Worm (Caenorhabditis elegans) whole organism, late embryonic: ENCODE data around the gene C30G12.1.

ENCODE experiments used
- C08G9.2 ChIP-seq: sonication (generic microtip); optimal IDR thresholded peaks from 2 replicates; lab custom pipeline; 2016; ENCODE audit warnings: mild to moderate bottlenecking, missing genetic modification characterization, moderate library complexity, missing compliant biosample characterization
- F13H6.1 ChIP-seq: sonication (generic microtip); optimal IDR thresholded peaks from 2 replicates; lab custom pipeline; 2016; ENCODE audit warnings: missing genetic modification characterization, missing compliant biosample characterization
- K02D7.2 ChIP-seq: sonication (generic microtip); optimal IDR thresholded peaks from 2 replicates; lab custom pipeline; 2017; ENCODE audit warnings: mild to moderate bottlenecking, missing genetic modification characterization, missing compliant biosample characterization
- K09A11.1 ChIP-seq: sonication (generic microtip); optimal IDR thresholded peaks from 2 replicates; lab custom pipeline; 2017; ENCODE audit warnings: antibody characterized with exemption, mild to moderate bottlenecking, missing genetic modification characterization, missing compliant biosample characterization; ENCODE audit not compliant: insufficient read depth
- ceh-18 ChIP-seq: sonication (generic microtip); optimal IDR thresholded peaks from 2 replicates; lab custom pipeline; 2016; ENCODE audit warnings: missing genetic modification characterization, missing compliant biosample characterization
- ceh-19 ChIP-seq: fragments of 200-800 bp; sonication (Bioruptor generic); optimal IDR thresholded peaks from 2 replicates; lab custom pipeline; 2018; ENCODE audit warnings: mild to moderate bottlenecking, missing genetic modification characterization, missing compliant biosample characterization
- ceh-22 ChIP-seq: sonication (generic microtip); optimal IDR thresholded peaks from 2 replicates; lab custom pipeline; 2017; ENCODE audit warnings: missing biosample characterization, missing genetic modification characterization
- ceh-30 ChIP-seq: fragments of 150-350 bp; optimal IDR thresholded peaks from 2 replicates; lab custom pipeline; 2014; ENCODE audit warnings: missing biosample characterization, missing genetic modification characterization
- ceh-31 ChIP-seq: sonication (generic microtip); optimal IDR thresholded peaks from 2 replicates; lab custom pipeline; 2016; ENCODE audit warnings: missing genetic modification characterization, missing compliant biosample characterization
- ceh-34 ChIP-seq: sonication (generic microtip); optimal IDR thresholded peaks from 2 replicates; lab custom pipeline; 2016; ENCODE audit warnings: mild to moderate bottlenecking, missing genetic modification characterization, missing compliant biosample characterization
- ceh-45 ChIP-seq: fragments of 200-800 bp; sonication (Bioruptor generic); IDR thresholded peaks from 2 replicates; pipeline ENCODE4 v1.3.6; 2022; ENCODE audit warnings: missing genetic modification reagents, missing genetic modification characterization, missing compliant biosample characterization
- ceh-6 ChIP-seq: fragments of 200-800 bp; sonication (Bioruptor generic); optimal IDR thresholded peaks from 2 replicates; lab custom pipeline; 2018; ENCODE audit warnings: mild to moderate bottlenecking, missing genetic modification characterization, missing compliant biosample characterization
- dmd-4 ChIP-seq: sonication (generic microtip); optimal IDR thresholded peaks from 2 replicates; lab custom pipeline; 2016; ENCODE audit warnings: borderline replicate concordance, missing genetic modification characterization, missing compliant biosample characterization
- elt-2 ChIP-seq: sonication (generic microtip); optimal IDR thresholded peaks from 2 replicates; lab custom pipeline; 2016; ENCODE audit warnings: missing genetic modification reagents, missing genetic modification characterization, missing compliant biosample characterization
- elt-4 ChIP-seq: sonication (generic microtip); optimal IDR thresholded peaks from 2 replicates; lab custom pipeline; 2016; ENCODE audit warnings: missing genetic modification characterization, missing compliant biosample characterization
- fkh-10 ChIP-seq: fragments of 150-350 bp; optimal IDR thresholded peaks from 2 replicates; lab custom pipeline; 2014; ENCODE audit warnings: missing biosample characterization, missing genetic modification reagents, missing genetic modification characterization
- hlh-15 ChIP-seq: sonication (generic microtip); optimal IDR thresholded peaks from 2 replicates; lab custom pipeline; 2016; ENCODE audit warnings: missing genetic modification characterization, missing compliant biosample characterization
- lim-6 ChIP-seq: sonication (generic microtip); optimal IDR thresholded peaks from 2 replicates; lab custom pipeline; 2016; ENCODE audit warnings: missing genetic modification characterization, missing compliant biosample characterization
- madf-2 ChIP-seq: sonication (generic microtip); optimal IDR thresholded peaks from 2 replicates; lab custom pipeline; 2017; ENCODE audit warnings: missing genetic modification characterization, missing compliant biosample characterization
- mec-3 ChIP-seq: sonication (generic microtip); optimal IDR thresholded peaks from 2 replicates; lab custom pipeline; 2016; ENCODE audit warnings: borderline replicate concordance, missing genetic modification characterization, missing compliant biosample characterization
- nfya-1 ChIP-seq: sonication (generic microtip); optimal IDR thresholded peaks from 2 replicates; lab custom pipeline; 2017; ENCODE audit warnings: missing genetic modification characterization, mild to moderate bottlenecking, missing compliant biosample characterization, antibody characterized with exemption, moderate library complexity
- nhr-232 ChIP-seq: sonication (generic microtip); optimal IDR thresholded peaks from 2 replicates; lab custom pipeline; 2016; ENCODE audit warnings: missing genetic modification characterization, missing compliant biosample characterization
- npax-4 ChIP-seq: sonication (generic microtip); optimal IDR thresholded peaks from 2 replicates; lab custom pipeline; 2016; ENCODE audit warnings: missing genetic modification characterization, missing compliant biosample characterization
- odd-2 ChIP-seq: sonication (generic microtip); optimal IDR thresholded peaks from 2 replicates; lab custom pipeline; 2017; ENCODE audit warnings: antibody characterized with exemption, mild to moderate bottlenecking, missing genetic modification characterization, missing compliant biosample characterization
- pag-3 ChIP-seq: sonication (generic microtip); optimal IDR thresholded peaks from 2 replicates; lab custom pipeline; 2016; ENCODE audit warnings: missing compliant biosample characterization, missing genetic modification characterization, borderline replicate concordance
- pat-9 ChIP-seq: fragments of 200-800 bp; sonication (Bioruptor generic); optimal IDR thresholded peaks from 2 replicates; lab custom pipeline; 2018; ENCODE audit warnings: mild to moderate bottlenecking, missing genetic modification characterization, moderate library complexity, missing compliant biosample characterization
- pqm-1 ChIP-seq: sonication (generic microtip); optimal IDR thresholded peaks from 2 replicates; lab custom pipeline; 2016; ENCODE audit warnings: missing genetic modification characterization, missing compliant biosample characterization
- pros-1 ChIP-seq: fragments of 150-350 bp; optimal IDR thresholded peaks from 2 replicates; lab custom pipeline; 2014; ENCODE audit warnings: missing biosample characterization, missing genetic modification reagents, missing genetic modification characterization
- ref-2 ChIP-seq: sonication (generic microtip); optimal IDR thresholded peaks from 2 replicates; lab custom pipeline; 2016; ENCODE audit warnings: missing genetic modification characterization, missing compliant biosample characterization
- sdc-2 ChIP-seq: sonication (generic microtip); optimal IDR thresholded peaks from 2 replicates; lab custom pipeline; 2016; ENCODE audit warnings: missing genotype, missing genetic modification characterization, missing compliant biosample characterization
- sox-2 ChIP-seq: fragments of 200-800 bp; sonication (Bioruptor generic); IDR thresholded peaks from 2 replicates; pipeline ENCODE4 v1.3.6; 2022; ENCODE audit warnings: missing genetic modification reagents, missing genetic modification characterization, missing compliant biosample characterization
- tbx-7 ChIP-seq: sonication (generic microtip); optimal IDR thresholded peaks from 2 replicates; lab custom pipeline; 2016; ENCODE audit warnings: missing genotype, missing genetic modification characterization, missing compliant biosample characterization
- ttx-3 ChIP-seq: sonication (generic microtip); optimal IDR thresholded peaks from 2 replicates; lab custom pipeline; 2016; ENCODE audit warnings: missing genetic modification reagents, missing genetic modification characterization, missing compliant biosample characterization
- unc-42 ChIP-seq: sonication (generic microtip); optimal IDR thresholded peaks from 2 replicates; lab custom pipeline; 2016; ENCODE audit warnings: missing genotype, missing genetic modification characterization, missing compliant biosample characterization
- unc-55 ChIP-seq: sonication (generic microtip); optimal IDR thresholded peaks from 2 replicates; lab custom pipeline; 2017; ENCODE audit warnings: missing biosample characterization, missing genetic modification reagents, missing genetic modification characterization
- unc-86 ChIP-seq: sonication (generic microtip); optimal IDR thresholded peaks from 2 replicates; lab custom pipeline; 2016; ENCODE audit warnings: missing genetic modification characterization, missing compliant biosample characterization
- zip-5 ChIP-seq: sonication (generic microtip); optimal IDR thresholded peaks from 2 replicates; lab custom pipeline; 2016; ENCODE audit warnings: missing genetic modification characterization, missing compliant biosample characterization
- ztf-16 ChIP-seq: sonication (generic microtip); optimal IDR thresholded peaks from 2 replicates; lab custom pipeline; 2017; ENCODE audit warnings: missing genetic modification characterization, missing compliant biosample characterization

Gene C30G12.1

ce11 chrII:7280584-7280983, 18.6 kb upstream of the C30G12.1 start:
- no peak for TF ChIP-seq ztf-16
- no peak for TF ChIP-seq pqm-1
- no peak for TF ChIP-seq ceh-30
- no peak for TF ChIP-seq hlh-15 (tag; lab: Kevin White, UChicago)
- no peak for TF ChIP-seq K09A11.1
- no peak for TF ChIP-seq tbx-7
- TF ChIP-seq unc-42: no peak
- no peak for TF ChIP-seq npax-4 (tag; lab: Kevin White, UChicago)
- no peak for TF ChIP-seq dmd-4 (tag; lab: Kevin White, UChicago)
- TF ChIP-seq madf-2 (tag; lab: Kevin White, UChicago): no peak
- TF ChIP-seq ceh-18: no peak
- TF ChIP-seq unc-86 (tag; lab: Kevin White, UChicago): no peak
- TF ChIP-seq mec-3: no peak
- no peak for TF ChIP-seq C08G9.2 (tag; lab: Kevin White, UChicago)
- no peak for TF ChIP-seq pat-9 (tag; lab: Kevin White, UChicago)
- no peak for TF ChIP-seq ttx-3 (tag; lab: Kevin White, UChicago)
- TF ChIP-seq ceh-19 (GFP tag; lab: Kevin White, UChicago): no peak
- TF ChIP-seq ceh-31 (tag; lab: Kevin White, UChicago): no peak
- TF ChIP-seq, all 69 proteins: peak for 0

ce11 chrII:7283063-7283462, 16.1 kb upstream of the C30G12.1 start:
- TF ChIP-seq ceh-22 (tag; lab: Kevin White, UChicago) (no peak), sdc-2 (tag; lab: Kevin White, UChicago) (no peak), ceh-30 (no peak), elt-2 (tag; lab: Kevin White, UChicago) (no peak), pros-1 (no peak), ceh-18 (no peak)
- TF ChIP-seq, all 69 proteins: peak for 0

- TF ChIP-seq unc-55 (GFP tag; lab: Kevin White, UChicago) (peak; percentile 10), dmd-4 (tag; lab: Kevin White, UChicago) (no peak), hlh-15 (tag; lab: Kevin White, UChicago) (no peak)
These were observed 12.0 kb upstream of the C30G12.1 start for ce11 chrII:7287140-7287539.

ce11 chrII:7287709-7288108, 11.4 kb upstream of the C30G12.1 start:
- no peak for TF ChIP-seq nfya-1
- TF ChIP-seq nhr-232: no peak
- no peak for TF ChIP-seq sox-2 (GFP tag; lab: Robert Waterston, UW)
- no peak for TF ChIP-seq elt-4 (tag; lab: Kevin White, UChicago)
- no peak for TF ChIP-seq fkh-10 (GFP tag; lab: Kevin White, UChicago)
- TF ChIP-seq ceh-30: no peak
- TF ChIP-seq pat-9 (tag; lab: Kevin White, UChicago): no peak
- TF ChIP-seq pag-3 (tag; lab: Kevin White, UChicago): no peak
- no peak for TF ChIP-seq ceh-22 (tag; lab: Kevin White, UChicago)

ce11 chrII:7289923-7290476, 9.1 kb upstream of the C30G12.1 start, which contains the start of gene C30G12.2:
C30G12.2 (plus strand) TSS chrII:7290426.
- TF ChIP-seq nfya-1: no peak

ce11 chrII:7295917-7296316, 3.2 kb upstream of the C30G12.1 start, which contains the start of gene C30G12.6:
C30G12.6 (minus strand) TSS chrII:7296017.
- TF ChIP-seq ceh-45 (GFP tag; lab: Robert Waterston, UW) (no peak), tbx-7 (no peak), K02D7.2 (no peak), ref-2 (tag; lab: Kevin White, UChicago) (no peak), ceh-6 (GFP tag; lab: Kevin White, UChicago) (no peak), sox-2 (GFP tag; lab: Robert Waterston, UW) (no peak), lim-6 (tag; lab: Kevin White, UChicago) (no peak), ceh-18 (no peak), zip-5 (tag; lab: Kevin White, UChicago) (no peak), pag-3 (tag; lab: Kevin White, UChicago) (no peak), ttx-3 (tag; lab: Kevin White, UChicago) (no peak), F13H6.1 (tag; lab: Kevin White, UChicago) (no peak), ceh-34 (tag; lab: Kevin White, UChicago) (no peak), madf-2 (tag; lab: Kevin White, UChicago) (no peak), ceh-30 (no peak), odd-2 (tag; lab: Kevin White, UChicago) (no peak), ceh-19 (GFP tag; lab: Kevin White, UChicago) (no peak), ceh-31 (tag; lab: Kevin White, UChicago) (no peak), elt-4 (tag; lab: Kevin White, UChicago) (no peak), pros-1 (no peak)
